Worm (Caenorhabditis elegans) whole organism, L1 larva: Measurements from ENCODE around the gene acr-12.

Source experiments
- C16A3.4 ChIP-seq: fragments of 150-350 bp; optimal IDR thresholded peaks from 2 replicates; lab custom pipeline; 2014; ENCODE audit warnings: missing biosample characterization, missing genetic modification characterization
- F16B12.6 ChIP-seq: fragments of 150-350 bp; optimal IDR thresholded peaks from 2 replicates; lab custom pipeline; 2014; ENCODE audit warnings: missing biosample characterization, missing genetic modification characterization
- Y116A8C.19 ChIP-seq: sonication (generic microtip); optimal IDR thresholded peaks from 2 replicates; lab custom pipeline; 2016; ENCODE audit warnings: missing compliant biosample characterization, missing genetic modification characterization, borderline replicate concordance
- aha-1 ChIP-seq: fragments of 150-350 bp; optimal IDR thresholded peaks from 2 replicates; lab custom pipeline; 2014; ENCODE audit warnings: missing biosample characterization, missing genetic modification characterization
- alr-1 ChIP-seq: fragments of 200-800 bp; sonication (Bioruptor generic); optimal IDR thresholded peaks from 2 replicates; lab custom pipeline; 2018; ENCODE audit warnings: borderline replicate concordance, mild to moderate bottlenecking, missing genetic modification characterization, missing compliant biosample characterization
- ama-1 ChIP-seq: fragments of 150-350 bp; optimal IDR thresholded peaks from 2 replicates; lab custom pipeline; 2014
- blmp-1 ChIP-seq: fragments of 150-350 bp; optimal IDR thresholded peaks from 2 replicates; lab custom pipeline; 2014; ENCODE audit warnings: missing biosample characterization, missing genetic modification characterization
- ceh-63 ChIP-seq: fragments of 200-800 bp; sonication (Bioruptor generic); optimal IDR thresholded peaks from 2 replicates; lab custom pipeline; 2018; ENCODE audit warnings: mild to moderate bottlenecking, missing genetic modification characterization, missing compliant biosample characterization
- ceh-82 ChIP-seq, 3 experiments: fragments of 150-350 bp in 1 of 3; sonication (generic microtip) in 2 of 3; optimal IDR thresholded peaks; 2 replicates each; lab custom pipeline; 2014 to 2017; ENCODE audit warnings: missing biosample characterization in 3 of 3, missing genetic modification characterization in 3 of 3
- ceh-88 ChIP-seq: fragments of 200-800 bp; sonication (Bioruptor generic); IDR thresholded peaks from 2 replicates; pipeline ENCODE4 v1.3.6; 2022; ENCODE audit warnings: missing genetic modification characterization, missing compliant biosample characterization
- ceh-90 ChIP-seq: sonication (generic microtip); optimal IDR thresholded peaks from 2 replicates; lab custom pipeline; 2016; ENCODE audit warnings: missing genetic modification characterization, missing compliant biosample characterization
- ces-1 ChIP-seq: fragments of 150-350 bp; optimal IDR thresholded peaks from 2 replicates; lab custom pipeline; 2014; ENCODE audit warnings: missing biosample characterization, missing genetic modification reagents, missing genetic modification characterization
- dsc-1 ChIP-seq: sonication (generic microtip); optimal IDR thresholded peaks from 2 replicates; lab custom pipeline; 2016; ENCODE audit warnings: mild to moderate bottlenecking, missing genetic modification characterization, missing compliant biosample characterization
- efl-1 ChIP-seq, 4 experiments: fragments of 150-350 bp; optimal IDR thresholded peaks in 3 of 4; peaks in 1 of 4; 1 replicate in 1 of 4; 2 replicates in 3 of 4; lab custom pipeline; 2014; ENCODE audit warnings: missing biosample characterization in 2 of 4, missing genetic modification characterization in 2 of 4, missing genetic modification reagents in 2 of 4
- efl-3 ChIP-seq: fragments of 200-800 bp; sonication (Bioruptor generic); optimal IDR thresholded peaks from 2 replicates; lab custom pipeline; 2018; ENCODE audit warnings: mild to moderate bottlenecking, missing genetic modification characterization, missing compliant biosample characterization
- egl-27 ChIP-seq, 2 experiments: fragments of 150-350 bp in 1 of 2; sonication (generic microtip); optimal IDR thresholded peaks; 3 replicates each; lab custom pipeline; 2017 to 2018; ENCODE audit warnings: missing biosample characterization in 2 of 2, missing genetic modification characterization in 2 of 2, missing genetic modification reagents in 2 of 2
- elt-2 ChIP-seq: sonication (generic microtip); optimal IDR thresholded peaks from 2 replicates; lab custom pipeline; 2016; ENCODE audit warnings: missing genetic modification characterization, mild to moderate bottlenecking, inconsistent platforms, missing compliant biosample characterization, missing genetic modification reagents
- elt-3 ChIP-seq, 6 experiments: fragments of 150-350 bp in 1 of 6; sonication (generic microtip); optimal IDR thresholded peaks; 2 replicates each; lab custom pipeline; 2017 to 2018; ENCODE audit warnings: missing biosample characterization in 6 of 6, missing genetic modification characterization in 6 of 6, inconsistent platforms in 1 of 6
- ets-5 ChIP-seq: fragments of 200-800 bp; sonication (Bioruptor generic); IDR thresholded peaks from 2 replicates; pipeline ENCODE4 v1.3.6; 2022; ENCODE audit warnings: missing genetic modification characterization, missing compliant biosample characterization
- fkh-10 ChIP-seq: sonication (generic microtip); optimal IDR thresholded peaks from 2 replicates; lab custom pipeline; 2017; ENCODE audit warnings: missing biosample characterization, missing genetic modification reagents, missing genetic modification characterization
- fkh-4 ChIP-seq: sonication (generic microtip); optimal IDR thresholded peaks from 2 replicates; lab custom pipeline; 2016; ENCODE audit warnings: missing compliant biosample characterization, missing genetic modification characterization, borderline replicate concordance
- fkh-8 ChIP-seq: sonication (generic microtip); optimal IDR thresholded peaks from 2 replicates; lab custom pipeline; 2016; ENCODE audit warnings: mild to moderate bottlenecking, missing genetic modification characterization, missing compliant biosample characterization
- fos-1 ChIP-seq: fragments of 150-350 bp; optimal IDR thresholded peaks from 2 replicates; lab custom pipeline; 2014; ENCODE audit warnings: missing biosample characterization, missing genetic modification characterization
- grh-1 ChIP-seq: fragments of 200-800 bp; sonication (Bioruptor generic); IDR thresholded peaks from 2 replicates; pipeline ENCODE4 v1.3.6; 2022; ENCODE audit warnings: missing genetic modification reagents, missing genetic modification characterization, missing compliant biosample characterization
- hlh-17 ChIP-seq: fragments of 200-800 bp; sonication (Bioruptor generic); optimal IDR thresholded peaks from 2 replicates; lab custom pipeline; 2018; ENCODE audit warnings: missing genetic modification characterization, mild to moderate bottlenecking, missing compliant biosample characterization, moderate library complexity, borderline replicate concordance
- irx-1 ChIP-seq: sonication (generic microtip); optimal IDR thresholded peaks from 2 replicates; lab custom pipeline; 2016; ENCODE audit warnings: missing genetic modification characterization, missing compliant biosample characterization
- jun-1 ChIP-seq: fragments of 150-350 bp; optimal IDR thresholded peaks from 2 replicates; lab custom pipeline; 2014; ENCODE audit warnings: missing biosample characterization, missing genetic modification reagents, missing genetic modification characterization
- lin-13 ChIP-seq: fragments of 150-350 bp; optimal IDR thresholded peaks from 2 replicates; lab custom pipeline; 2014; ENCODE audit warnings: missing biosample characterization, missing genetic modification reagents, missing genetic modification characterization
- lin-14 ChIP-seq: fragments of 200-800 bp; sonication (Bioruptor generic); optimal IDR thresholded peaks from 2 replicates; lab custom pipeline; 2018; ENCODE audit warnings: mild to moderate bottlenecking, missing genetic modification characterization, moderate library complexity, missing compliant biosample characterization
- lin-15B ChIP-seq: fragments of 150-350 bp; sonication (generic microtip); optimal IDR thresholded peaks from 3 replicates; lab custom pipeline; 2014; ENCODE audit warnings: missing biosample characterization, missing genetic modification characterization
- lin-35 ChIP-seq, 2 experiments: fragments of 150-350 bp; optimal IDR thresholded peaks; 2 replicates each; lab custom pipeline; 2014; ENCODE audit warnings: missing biosample characterization in 2 of 2, missing genetic modification characterization in 2 of 2, missing genetic modification reagents in 2 of 2
- mdl-1 ChIP-seq, 2 experiments: fragments of 150-350 bp; optimal IDR thresholded peaks; 2 replicates each; lab custom pipeline; 2014 to 2017; ENCODE audit warnings: missing biosample characterization in 2 of 2, missing genetic modification characterization in 2 of 2, inconsistent platforms in 1 of 2
- nhr-11 ChIP-seq: fragments of 150-350 bp; optimal IDR thresholded peaks from 2 replicates; lab custom pipeline; 2014; ENCODE audit warnings: missing biosample characterization, missing genetic modification characterization
- nhr-12 ChIP-seq: sonication (generic microtip); optimal IDR thresholded peaks from 2 replicates; lab custom pipeline; 2017; ENCODE audit warnings: missing biosample characterization, missing genetic modification characterization
- nhr-19 ChIP-seq: fragments of 200-800 bp; sonication (Bioruptor generic); conservative IDR thresholded peaks from 2 replicates; pipeline ENCODE4 v1.3.6; 2022; ENCODE audit warnings: missing genetic modification characterization, missing compliant biosample characterization
- nhr-20 ChIP-seq: sonication (generic microtip); optimal IDR thresholded peaks from 2 replicates; lab custom pipeline; 2016; ENCODE audit warnings: mild to moderate bottlenecking, missing genetic modification characterization, missing compliant biosample characterization
- nhr-28 ChIP-seq: fragments of 150-350 bp; optimal IDR thresholded peaks from 2 replicates; lab custom pipeline; 2014; ENCODE audit warnings: missing biosample characterization, missing genetic modification characterization
- nhr-47 ChIP-seq: sonication (generic microtip); optimal IDR thresholded peaks from 2 replicates; lab custom pipeline; 2016; ENCODE audit warnings: mild to moderate bottlenecking, missing genetic modification characterization, moderate library complexity, missing compliant biosample characterization
- nhr-71 ChIP-seq: sonication (generic microtip); optimal IDR thresholded peaks from 2 replicates; lab custom pipeline; 2016; ENCODE audit warnings: mild to moderate bottlenecking, missing genetic modification characterization, moderate library complexity, missing compliant biosample characterization
- nhr-76 ChIP-seq: sonication (generic microtip); optimal IDR thresholded peaks from 2 replicates; lab custom pipeline; 2017; ENCODE audit warnings: missing biosample characterization, missing genetic modification characterization
- nhr-77 ChIP-seq: fragments of 150-350 bp; optimal IDR thresholded peaks from 2 replicates; lab custom pipeline; 2014; ENCODE audit warnings: missing biosample characterization, missing genetic modification characterization
- pax-3 ChIP-seq: fragments of 200-800 bp; sonication (Bioruptor generic); optimal IDR thresholded peaks from 2 replicates; lab custom pipeline; 2018; ENCODE audit warnings: mild to moderate bottlenecking, missing genetic modification characterization, moderate library complexity, missing compliant biosample characterization
- pqm-1 ChIP-seq: sonication (generic microtip); optimal IDR thresholded peaks from 3 replicates; lab custom pipeline; 2017; ENCODE audit warnings: missing biosample characterization, missing genetic modification characterization
- rnt-1 ChIP-seq: sonication (generic microtip); optimal IDR thresholded peaks from 2 replicates; lab custom pipeline; 2016; ENCODE audit warnings: mild to moderate bottlenecking, missing genetic modification characterization, moderate library complexity, missing compliant biosample characterization
- skn-1 ChIP-seq: fragments of 150-350 bp; optimal IDR thresholded peaks from 2 replicates; lab custom pipeline; 2014; ENCODE audit warnings: missing biosample characterization, missing genetic modification characterization
- snpc-4 ChIP-seq: fragments of 150-350 bp; optimal IDR thresholded peaks from 2 replicates; lab custom pipeline; 2014; ENCODE audit warnings: missing biosample characterization, missing genetic modification characterization
- snu-23 ChIP-seq: sonication (generic microtip); optimal IDR thresholded peaks from 2 replicates; lab custom pipeline; 2016; ENCODE audit warnings: missing genetic modification characterization, missing compliant biosample characterization
- tbx-2 ChIP-seq: sonication (generic microtip); optimal IDR thresholded peaks from 2 replicates; lab custom pipeline; 2016; ENCODE audit warnings: missing genetic modification characterization, missing compliant biosample characterization
- unc-130 ChIP-seq: fragments of 150-350 bp; optimal IDR thresholded peaks from 2 replicates; lab custom pipeline; 2017; ENCODE audit warnings: missing biosample characterization, missing genetic modification characterization, inconsistent platforms
- unc-98 ChIP-seq: fragments of 200-800 bp; sonication (Bioruptor generic); IDR thresholded peaks from 2 replicates; pipeline ENCODE4 v1.3.6; 2022; ENCODE audit warnings: missing genetic modification characterization, missing compliant biosample characterization
- zag-1 ChIP-seq: fragments of 150-350 bp; optimal IDR thresholded peaks from 2 replicates; lab custom pipeline; 2014; ENCODE audit warnings: missing biosample characterization, missing genetic modification characterization
- zip-4 ChIP-seq: fragments of 200-800 bp; sonication (Bioruptor generic); optimal IDR thresholded peaks from 2 replicates; lab custom pipeline; 2018; ENCODE audit warnings: mild to moderate bottlenecking, missing genetic modification characterization, moderate library complexity, missing compliant biosample characterization
- ztf-4 ChIP-seq: fragments of 150-350 bp; optimal IDR thresholded peaks from 2 replicates; lab custom pipeline; 2014; ENCODE audit warnings: missing biosample characterization, missing genetic modification characterization

Gene acr-12

ce11 chrX:13583895-13584344 lies 51.3 kb downstream of the acr-12 start (continued):
- TF ChIP-seq ets-5 (no peak), mdl-1 (tag; optimal IDR thresholded peaks at IDR 0.05; lab: Kevin White, UChicago) (no peak), ceh-63 (GFP tag; lab: Kevin White, UChicago) (no peak), tbx-2 (tag; lab: Kevin White, UChicago) (peak; percentile 49), unc-130 (tag; lab: Kevin White, UChicago) (no peak), lin-35 (GFP tag; optimal IDR thresholded peaks at IDR 0.05; lab: Kevin White, UChicago) (peak; percentile 4 to 31), zip-4 (GFP tag; lab: Kevin White, UChicago) (no peak), nhr-12 (no peak), fkh-8 (no peak), alr-1 (no peak), efl-3 (GFP tag; lab: Kevin White, UChicago) (no peak), nhr-77 (no peak), nhr-20 (tag; lab: Kevin White, UChicago) (peak; percentile 58), fos-1 (no peak), dsc-1 (tag; lab: Kevin White, UChicago) (peak; percentile 37), blmp-1 (peak; percentile 32), Y116A8C.19 (no peak), fkh-4 (tag; lab: Kevin White, UChicago) (no peak), pqm-1 (no peak), skn-1 (tag; lab: Kevin White, UChicago) (no peak), nhr-19 (GFP tag; lab: Robert Waterston, UW) (peak; percentile 9; the same call in 1 of the 2 replicates), irx-1 (peak; percentile 19), C16A3.4 (tag; lab: Kevin White, UChicago) (no peak), nhr-28 (tag; lab: Kevin White, UChicago) (no peak), lin-13 (GFP tag; lab: Kevin White, UChicago) (no peak), unc-98 (no peak), efl-1 (optimal IDR thresholded peaks at IDR 0.05; lab: Kevin White, UChicago) (peak in 1 of 2 experiments; percentile 6), efl-1 (GFP tag; optimal IDR thresholded peaks at IDR 0.05 in 1 of 2; lab: Kevin White, UChicago) (peak in 1 of 2 experiments; percentile 40), snpc-4 (no peak), snu-23 (GFP tag; lab: Kevin White, UChicago) (peak; percentile 52), nhr-11 (tag; lab: Kevin White, UChicago) (no peak), lin-15B (tag; lab: Kevin White, UChicago) (no peak), fkh-10 (no peak), nhr-71 (peak; percentile 43), F16B12.6 (tag; lab: Kevin White, UChicago) (no peak), jun-1 (no peak), hlh-17 (GFP tag; lab: Kevin White, UChicago) (no peak), nhr-76 (tag; lab: Kevin White, UChicago) (no peak), pax-3 (tag; lab: Kevin White, UChicago) (no peak), grh-1 (no peak), elt-3 (tag; optimal IDR thresholded peaks at IDR 0.05; lab: Kevin White, UChicago) (peak in 1 of 6 experiments; percentile 2), egl-27 (tag; optimal IDR thresholded peaks at IDR 0.05; lab: Kevin White, UChicago) (no peak), aha-1 (tag; lab: Kevin White, UChicago) (no peak), rnt-1 (tag; lab: Kevin White, UChicago) (peak; percentile 42), ceh-82 (tag; optimal IDR thresholded peaks at IDR 0.05; lab: Kevin White, UChicago) (peak in 1 of 3 experiments; percentile 30), zag-1 (no peak), ama-1 (lab: Kevin White, UChicago) (no peak), ces-1 (GFP tag; lab: Kevin White, UChicago) (no peak), nhr-47 (peak; percentile 42), lin-14 (GFP tag; lab: Kevin White, UChicago) (peak; percentile 85), elt-2 (tag; lab: Kevin White, UChicago) (no peak), ceh-90 (tag; lab: Kevin White, UChicago) (no peak), ztf-4 (tag; lab: Kevin White, UChicago) (no peak), ceh-88 (GFP tag; lab: Robert Waterston, UW) (no peak)
